Fruit fly (Drosophila melanogaster) whole organism, embryonic: ENCODE data around the gene CG14273.

Experiments
- Bteb2 ChIP-seq: fragments of 200-800 bp; sonication (Bioruptor generic); optimal IDR thresholded peaks from 2 replicates; lab custom pipeline; 2016; ENCODE audit warnings: missing biosample characterization, missing genetic modification characterization
- CG10543 ChIP-seq: fragments of 200-800 bp; sonication (Bioruptor generic); optimal IDR thresholded peaks from 3 replicates; lab custom pipeline; 2017; ENCODE audit warnings: missing biosample characterization, mild to moderate bottlenecking, missing genetic modification characterization, moderate library complexity
- CG10565 ChIP-seq: fragments of 200-800 bp; sonication (Bioruptor generic); optimal IDR thresholded peaks from 3 replicates; lab custom pipeline; 2016; ENCODE audit warnings: missing biosample characterization, mild to moderate bottlenecking, missing genetic modification characterization
- CG12104 ChIP-seq: fragments of 200-800 bp; sonication (Bioruptor generic); optimal IDR thresholded peaks from 3 replicates; lab custom pipeline; 2016; ENCODE audit warnings: missing biosample characterization, missing genetic modification characterization
- CG12659 ChIP-seq: fragments of 200-800 bp; sonication (Bioruptor generic); optimal IDR thresholded peaks from 3 replicates; lab custom pipeline; 2017; ENCODE audit warnings: mild to moderate bottlenecking, missing biosample characterization, missing genetic modification reagents, missing genetic modification characterization
- CG13287 ChIP-seq: fragments of 200-800 bp; sonication (Bioruptor generic); IDR thresholded peaks from 2 replicates; pipeline ENCODE4 v1.3.6; 2022; ENCODE audit warnings: missing biosample characterization, missing genetic modification characterization; ENCODE audit not compliant: partially characterized antibody
- CG15696 ChIP-seq: fragments of 200-800 bp; sonication (Bioruptor generic); optimal IDR thresholded peaks from 2 replicates; lab custom pipeline; 2019; ENCODE audit warnings: missing biosample characterization, mild to moderate bottlenecking, missing genetic modification characterization, moderate library complexity
- CG1602 ChIP-seq: fragments of 200-800 bp; sonication (Bioruptor generic); optimal IDR thresholded peaks from 3 replicates; lab custom pipeline; 2016; ENCODE audit warnings: missing biosample characterization, missing genetic modification characterization
- CG17328 ChIP-seq: fragments of 200-800 bp; sonication (Bioruptor generic); IDR thresholded peaks from 2 replicates; pipeline ENCODE4 v1.3.6; 2022; ENCODE audit warnings: missing biosample characterization, missing genetic modification characterization
- CG17802 ChIP-seq: fragments of 200-800 bp; sonication (Bioruptor generic); optimal IDR thresholded peaks from 2 replicates; lab custom pipeline; 2018; ENCODE audit warnings: missing biosample characterization, mild to moderate bottlenecking, missing genetic modification characterization, moderate library complexity
- CG32532 ChIP-seq: fragments of 200-800 bp; sonication (Bioruptor generic); IDR thresholded peaks from 2 replicates; pipeline ENCODE4 v1.3.6; 2022; ENCODE audit warnings: missing biosample characterization, missing genetic modification characterization
- CG3281 ChIP-seq: fragments of 200-800 bp; sonication (Bioruptor generic); optimal IDR thresholded peaks from 3 replicates; lab custom pipeline; 2017; ENCODE audit warnings: missing biosample characterization, mild to moderate bottlenecking, missing genetic modification characterization
- CG33557 ChIP-seq: fragments of 200-800 bp; sonication (Bioruptor generic); optimal IDR thresholded peaks from 2 replicates; lab custom pipeline; 2019; ENCODE audit warnings: missing biosample characterization, mild to moderate bottlenecking, missing genetic modification characterization, moderate library complexity
- CG4820 ChIP-seq: fragments of 200-800 bp; sonication (Bioruptor generic); optimal IDR thresholded peaks from 3 replicates; lab custom pipeline; 2016; ENCODE audit warnings: missing biosample characterization, missing genetic modification characterization
- CG5180 ChIP-seq: fragments of 200-800 bp; sonication (Bioruptor generic); optimal IDR thresholded peaks from 3 replicates; lab custom pipeline; 2017; ENCODE audit warnings: missing biosample characterization, missing genetic modification characterization, mild to moderate bottlenecking, moderate library complexity, missing genetic modification reagents
- CG6272 ChIP-seq: fragments of 200-800 bp; sonication (Bioruptor generic); IDR thresholded peaks from 2 replicates; pipeline ENCODE4 v1.3.6; 2022; ENCODE audit warnings: missing biosample characterization, missing genetic modification characterization
- CG6689 ChIP-seq: fragments of 200-800 bp; sonication (Bioruptor generic); IDR thresholded peaks from 2 replicates; pipeline ENCODE4 v1.3.6; 2022; ENCODE audit warnings: missing biosample characterization, missing genetic modification characterization
- CG6854 ChIP-seq: fragments of 200-800 bp; sonication (Bioruptor generic); optimal IDR thresholded peaks from 3 replicates; lab custom pipeline; 2017; ENCODE audit warnings: missing biosample characterization, mild to moderate bottlenecking, missing genetic modification characterization
- CG7556 ChIP-seq: fragments of 200-800 bp; sonication (Bioruptor generic); optimal IDR thresholded peaks from 2 replicates; lab custom pipeline; 2017; ENCODE audit warnings: missing biosample characterization, mild to moderate bottlenecking, missing genetic modification characterization
- CG8290 ChIP-seq, 3 experiments: fragments of 200-800 bp; sonication (Bioruptor generic); optimal IDR thresholded peaks; 2 replicates each; lab custom pipeline; 2016 to 2019; ENCODE audit warnings: missing biosample characterization in 3 of 3, missing genetic modification characterization in 3 of 3, mild to moderate bottlenecking in 2 of 3, moderate library complexity in 1 of 3
- Chrac-16 ChIP-seq: fragments of 200-800 bp; sonication (Bioruptor generic); optimal IDR thresholded peaks from 3 replicates; lab custom pipeline; 2016; ENCODE audit warnings: missing biosample characterization, missing genetic modification characterization
- CrebB ChIP-seq: fragments of 200-800 bp; sonication (Bioruptor generic); optimal IDR thresholded peaks from 3 replicates; lab custom pipeline; 2018; ENCODE audit warnings: missing biosample characterization, mild to moderate bottlenecking, missing genetic modification characterization
- D19A ChIP-seq: fragments of 200-800 bp; optimal IDR thresholded peaks from 3 replicates; lab custom pipeline; 2019; ENCODE audit warnings: missing biosample characterization, mild to moderate bottlenecking, missing genetic modification characterization, moderate library complexity
- E2f1 ChIP-seq: fragments of 200-800 bp; sonication (Bioruptor generic); IDR thresholded peaks from 2 replicates; pipeline ENCODE4 v1.3.6; 2022; ENCODE audit warnings: missing biosample characterization, missing genetic modification characterization
- H15 ChIP-seq: fragments of 200-800 bp; sonication (Bioruptor generic); IDR thresholded peaks from 3 replicates; pipeline ENCODE4 v1.3.6; 2022; ENCODE audit warnings: missing biosample characterization, missing genetic modification characterization
- Mrtf ChIP-seq: fragments of 200-800 bp; sonication (Bioruptor generic); IDR thresholded peaks from 3 replicates; pipeline ENCODE4 v1.3.6; 2022; ENCODE audit warnings: missing biosample characterization, missing genetic modification characterization
- NK7.1 ChIP-seq: fragments of 200-800 bp; sonication (Bioruptor generic); optimal IDR thresholded peaks from 3 replicates; lab custom pipeline; 2016; ENCODE audit warnings: missing biosample characterization, missing genetic modification characterization
- NfI ChIP-seq: fragments of 200-800 bp; sonication (Bioruptor generic); optimal IDR thresholded peaks from 3 replicates; lab custom pipeline; 2018; ENCODE audit warnings: missing biosample characterization, mild to moderate bottlenecking, missing genetic modification characterization, moderate library complexity
- Ssrp ChIP-seq: fragments of 200-800 bp; sonication (Bioruptor generic); optimal IDR thresholded peaks from 2 replicates; lab custom pipeline; 2018; ENCODE audit warnings: missing biosample characterization, mild to moderate bottlenecking, missing genetic modification characterization, moderate library complexity
- TFAM ChIP-seq: fragments of 200-800 bp; sonication (Bioruptor generic); optimal IDR thresholded peaks from 2 replicates; lab custom pipeline; 2017; ENCODE audit warnings: missing biosample characterization, missing genetic modification characterization, inconsistent platforms
- Vsx1 ChIP-seq: fragments of 200-800 bp; sonication (Bioruptor generic); optimal IDR thresholded peaks from 2 replicates; lab custom pipeline; 2017; ENCODE audit warnings: missing biosample characterization, mild to moderate bottlenecking, missing genetic modification characterization, missing genetic modification reagents
- amos ChIP-seq: fragments of 200-800 bp; sonication (Bioruptor generic); IDR thresholded peaks from 2 replicates; pipeline ENCODE4 v1.3.6; 2022; ENCODE audit warnings: missing biosample characterization, missing genetic modification characterization; ENCODE audit not compliant: partially characterized antibody
- ash1 ChIP-seq: fragments of 200-800 bp; sonication (Bioruptor generic); optimal IDR thresholded peaks from 2 replicates; lab custom pipeline; 2018; ENCODE audit warnings: missing biosample characterization, mild to moderate bottlenecking, missing genetic modification characterization
- bbx ChIP-seq: fragments of 200-800 bp; sonication (Bioruptor generic); IDR thresholded peaks from 2 replicates; pipeline ENCODE4 v1.3.6; 2022; ENCODE audit warnings: missing biosample characterization, missing genetic modification characterization; ENCODE audit not compliant: partially characterized antibody
- cato ChIP-seq: fragments of 200-800 bp; sonication (Bioruptor generic); optimal IDR thresholded peaks from 2 replicates; lab custom pipeline; 2016; ENCODE audit warnings: missing biosample characterization, missing genetic modification characterization, borderline replicate concordance
- chif ChIP-seq, 2 experiments: fragments of 200-800 bp; sonication (Bioruptor generic); optimal IDR thresholded peaks; 3 replicates each; lab custom pipeline; 2016; ENCODE audit warnings: missing biosample characterization in 2 of 2, missing genetic modification characterization in 2 of 2
- crc ChIP-seq: fragments of 200-800 bp; sonication (Bioruptor generic); optimal IDR thresholded peaks from 2 replicates; lab custom pipeline; 2016; ENCODE audit warnings: missing biosample characterization, missing genetic modification characterization
- disco-r ChIP-seq: fragments of 200-800 bp; sonication (Bioruptor generic); optimal IDR thresholded peaks from 2 replicates; lab custom pipeline; 2016; ENCODE audit warnings: missing biosample characterization, missing genetic modification characterization
- ham ChIP-seq: fragments of 200-800 bp; sonication (Bioruptor generic); IDR thresholded peaks from 2 replicates; pipeline ENCODE4 v1.3.6; 2022; ENCODE audit warnings: missing biosample characterization, missing genetic modification characterization
- ken ChIP-seq: fragments of 200-800 bp; sonication (Bioruptor generic); IDR thresholded peaks from 3 replicates; pipeline ENCODE4 v1.3.6; 2022; ENCODE audit warnings: missing biosample characterization, missing genetic modification characterization
- luna ChIP-seq: fragments of 200-800 bp; sonication (Bioruptor generic); optimal IDR thresholded peaks from 2 replicates; lab custom pipeline; 2016; ENCODE audit warnings: missing biosample characterization, missing genetic modification characterization
- nmo ChIP-seq: fragments of 200-800 bp; sonication (Bioruptor generic); optimal IDR thresholded peaks from 2 replicates; lab custom pipeline; 2018; ENCODE audit warnings: missing biosample characterization, mild to moderate bottlenecking, missing genetic modification characterization, moderate library complexity
- prd ChIP-seq, 3 experiments: fragments of >200 bp in 2 of 3; fragments of 200-800 bp in 1 of 3; sonication (Bioruptor generic) in 1 of 3; optimal IDR thresholded peaks in 2 of 3; IDR thresholded peaks in 1 of 3; 2 replicates in 2 of 3; 3 replicates in 1 of 3; pipeline versions ENCODE4 v1.3.6 to Lab custom; 2017 to 2022; ENCODE audit warnings: missing biosample characterization in 1 of 3, missing genetic modification characterization in 1 of 3
- psq ChIP-seq: fragments of 200-800 bp; sonication (Bioruptor generic); optimal IDR thresholded peaks from 2 replicates; lab custom pipeline; 2017; ENCODE audit warnings: missing biosample characterization, missing genetic modification characterization
- seq ChIP-seq: fragments of 200-800 bp; sonication (Bioruptor generic); IDR thresholded peaks from 2 replicates; pipeline ENCODE4 v1.3.6; 2022; ENCODE audit warnings: missing biosample characterization, missing genetic modification characterization
- sim ChIP-seq: fragments of 200-800 bp; sonication (Bioruptor generic); IDR thresholded peaks from 2 replicates; pipeline ENCODE4 v1.3.6; 2022; ENCODE audit warnings: missing biosample characterization, missing genetic modification characterization
- slou ChIP-seq: fragments of 200-800 bp; sonication (Bioruptor generic); optimal IDR thresholded peaks from 3 replicates; lab custom pipeline; 2016; ENCODE audit warnings: missing biosample characterization, missing genetic modification characterization
- twi ChIP-seq: fragments of 200-800 bp; optimal IDR thresholded peaks from 2 replicates; lab custom pipeline; 2019; ENCODE audit warnings: missing biosample characterization, mild to moderate bottlenecking, missing genetic modification characterization, moderate library complexity
- vvl ChIP-seq: fragments of 200-800 bp; sonication (Bioruptor generic); IDR thresholded peaks from 2 replicates; pipeline ENCODE4 v1.3.6; 2022; ENCODE audit warnings: missing biosample characterization, missing genetic modification characterization

CG14273 gene

DNA sequence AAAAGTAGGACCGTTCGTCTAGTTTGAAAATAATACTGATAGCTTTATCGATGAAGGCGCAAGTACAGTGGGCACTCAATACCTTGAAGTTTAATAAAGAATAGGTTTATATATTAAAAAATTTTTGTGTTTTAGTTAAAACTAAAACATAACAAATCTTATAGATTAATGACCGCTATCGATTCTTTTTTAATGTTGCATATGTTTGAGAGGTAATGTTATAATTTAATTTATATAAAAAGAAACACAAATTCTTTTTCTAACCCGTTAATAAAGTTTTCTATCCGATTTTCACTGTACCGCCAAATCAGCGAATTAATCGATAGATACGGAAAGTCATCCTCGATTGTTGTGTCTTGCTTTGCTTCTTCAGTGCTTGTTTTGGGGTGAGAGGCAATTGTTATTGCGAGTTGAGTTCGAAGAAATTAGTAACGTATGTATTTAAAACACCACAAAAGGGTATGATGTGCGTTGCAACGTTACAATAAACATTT lies 41.7 kb downstream of the CG14273 start, which contains the start of the genes Dad1 and CG13384 (continued):
- TF ChIP-seq sim (GFP tag; lab: Robert Waterston, UW) (peak; percentile 53; the same call in 1 of the 2 replicates), CG3281 (peak; percentile 95), disco-r (GFP tag; lab: Kevin White, UChicago) (no peak), CG7556 (GFP tag; lab: Kevin White, UChicago) (peak; percentile 94), CG6272 (GFP tag; lab: Robert Waterston, UW) (peak; percentile 90), CG10543 (peak; percentile 95), ham (GFP tag; lab: Robert Waterston, UW) (peak; percentile 74; the same call in 1 of the 2 replicates), D19A (tag; lab: Kevin White, UChicago) (peak; percentile 81), nmo (peak; percentile 96), CG32532 (GFP tag; lab: Robert Waterston, UW) (peak; percentile 96), Ssrp (tag; lab: Kevin White, UChicago) (peak; percentile 90), NfI (GFP tag; lab: Kevin White, UChicago) (peak; percentile 91), CG10565 (GFP tag; lab: Kevin White, UChicago) (peak; percentile 38), crc (GFP tag; lab: Kevin White, UChicago) (no peak), bbx (no peak; the same call in 1 of the 2 replicates), seq (peak; percentile 91), luna (GFP tag; lab: Kevin White, UChicago) (no peak), CG6689 (GFP tag; lab: Robert Waterston, UW) (peak; percentile 94), slou (GFP tag; lab: Kevin White, UChicago) (peak; percentile 88), CG12104 (GFP tag; lab: Kevin White, UChicago) (peak; percentile 80), twi (peak; percentile 90), Mrtf (GFP tag; lab: Robert Waterston, UW) (peak; percentile 88), CG4820 (GFP tag; lab: Kevin White, UChicago) (peak; percentile 83), chif (GFP tag; optimal IDR thresholded peaks at IDR 0.05; lab: Kevin White, UChicago) (peak; percentile 46 to 74), NK7.1 (no peak), Vsx1 (GFP tag; lab: Kevin White, UChicago) (peak; percentile 78), ken (GFP tag; lab: Robert Waterston, UW) (peak; percentile 81), CrebB (tag; lab: Kevin White, UChicago) (peak; percentile 83), CG8290 (GFP tag; optimal IDR thresholded peaks at IDR 0.05; lab: Kevin White, UChicago) (peak; percentile 76), CG8290 (tag; optimal IDR thresholded peaks at IDR 0.05; lab: Kevin White, UChicago) (peak in 1 of 2 experiments; percentile 36), H15 (GFP tag; lab: Robert Waterston, UW) (peak; percentile 64; the same call in 1 of the 3 replicates), prd (optimal IDR thresholded peaks at IDR 0.05; lab: Kevin White, UChicago) (no peak), prd (GFP tag; IDR thresholded peaks at IDR 0.05; lab: Robert Waterston, UW) (peak; percentile 95), CG12659 (GFP tag; lab: Kevin White, UChicago) (peak; percentile 97), Chrac-16 (GFP tag; lab: Kevin White, UChicago) (peak; percentile 91), amos (GFP tag; lab: Robert Waterston, UW) (peak; percentile 45; the same call in 1 of the 2 replicates), CG17802 (tag; lab: Kevin White, UChicago) (peak; percentile 28), CG33557 (GFP tag; lab: Kevin White, UChicago) (peak; percentile 93), CG13287 (GFP tag; lab: Robert Waterston, UW) (peak; percentile 50), CG6854 (GFP tag; lab: Kevin White, UChicago) (peak; percentile 88), vvl (GFP tag; lab: Robert Waterston, UW) (peak; percentile 95), TFAM (GFP tag; lab: Kevin White, UChicago) (no peak), E2f1 (GFP tag; lab: Robert Waterston, UW) (peak; percentile 93), CG1602 (GFP tag; lab: Kevin White, UChicago) (peak; percentile 92), cato (GFP tag; lab: Kevin White, UChicago) (peak; percentile 84), Bteb2 (GFP tag; lab: Kevin White, UChicago) (peak; percentile 83), CG17328 (GFP tag; lab: Robert Waterston, UW) (peak; percentile 87), ash1 (no peak), CG5180 (GFP tag; lab: Kevin White, UChicago) (peak; percentile 69), CG15696 (tag; lab: Kevin White, UChicago) (peak; percentile 94), psq (GFP tag; lab: Kevin White, UChicago) (peak; percentile 84)
